Worm (Caenorhabditis elegans) whole organism, L2 larva: ENCODE measurements around the gene Y68A4A.13.

Experiments used
- R02D3.7 ChIP-seq: fragments of 150-350 bp; optimal IDR thresholded peaks from 2 replicates; lab custom pipeline; 2014; ENCODE audit warnings: missing biosample characterization, missing genetic modification characterization
- blmp-1 ChIP-seq: sonication (generic microtip); optimal IDR thresholded peaks from 2 replicates; lab custom pipeline; 2017; ENCODE audit warnings: missing genetic modification characterization, mild to moderate bottlenecking, missing compliant biosample characterization, antibody characterized with exemption, moderate library complexity; ENCODE audit not compliant: insufficient read depth
- nhr-10 ChIP-seq: sonication (generic microtip); optimal IDR thresholded peaks from 2 replicates; lab custom pipeline; 2017; ENCODE audit warnings: missing biosample characterization, missing genetic modification characterization
- skn-1 ChIP-seq: sonication (generic microtip); optimal IDR thresholded peaks from 2 replicates; lab custom pipeline; 2017; ENCODE audit warnings: missing biosample characterization, missing genetic modification characterization

ce11 chrV:17159430-17159924 is 48.5 kb downstream of the Y68A4A.13 start, which contains the start of gene F40D4.12:
- no peak for TF ChIP-seq R02D3.7
- no peak for TF ChIP-seq skn-1 (tag; lab: Kevin White, UChicago)
- TF ChIP-seq nhr-10 (tag; lab: Kevin White, UChicago), result no peak
- no peak for TF ChIP-seq blmp-1 (tag; lab: Kevin White, UChicago)
